Worm (Caenorhabditis elegans) whole organism, young adult: ENCODE results near the gene rfth-1.
A peak's percentile ranks its signal among the peaks of the same experiment; 100 is the strongest.

ENCODE experiments used
- B0336.3 ChIP-seq: fragments of 200-800 bp; sonication (Bioruptor generic); IDR thresholded peaks from 2 replicates; pipeline ENCODE4 v1.3.6; 2022; ENCODE audit warnings: missing genetic modification characterization, missing compliant biosample characterization
- C06A6.2 ChIP-seq: fragments of 200-800 bp; sonication (Bioruptor generic); conservative IDR thresholded peaks from 2 replicates; pipeline ENCODE4 v1.3.6; 2022; ENCODE audit warnings: missing genetic modification characterization, missing compliant biosample characterization
- F22D6.2 ChIP-seq: sonication (generic microtip); optimal IDR thresholded peaks from 2 replicates; lab custom pipeline; 2016; ENCODE audit warnings: mild to moderate bottlenecking, missing genetic modification characterization, missing compliant biosample characterization
- F33H1.4 ChIP-seq: fragments of 200-800 bp; sonication (Bioruptor generic); IDR thresholded peaks from 2 replicates; pipeline ENCODE4 v1.3.6; 2022; ENCODE audit warnings: missing genetic modification reagents, missing genetic modification characterization, missing compliant biosample characterization
- F37B4.10 ChIP-seq: fragments of 200-800 bp; sonication (Bioruptor generic); IDR thresholded peaks from 2 replicates; pipeline ENCODE4 v1.3.6; 2022; ENCODE audit warnings: missing genetic modification characterization, missing compliant biosample characterization
- F49E8.2 ChIP-seq: sonication (generic microtip); optimal IDR thresholded peaks from 3 replicates; lab custom pipeline; 2017; ENCODE audit warnings: missing genetic modification characterization, mild to moderate bottlenecking, missing compliant biosample characterization, antibody characterized with exemption, moderate library complexity; ENCODE audit not compliant: insufficient read depth
- F55B11.4 ChIP-seq: sonication (generic microtip); optimal IDR thresholded peaks from 2 replicates; lab custom pipeline; 2016; ENCODE audit warnings: missing compliant biosample characterization, missing genetic modification characterization, borderline replicate concordance; ENCODE audit not compliant: insufficient read depth
- K11D2.4 ChIP-seq: fragments of 200-800 bp; sonication (Bioruptor generic); IDR thresholded peaks from 2 replicates; pipeline ENCODE4 v1.3.6; 2022; ENCODE audit warnings: missing genetic modification reagents, missing genetic modification characterization, missing compliant biosample characterization
- Y53F4B.3 ChIP-seq: fragments of 200-800 bp; sonication (Bioruptor generic); IDR thresholded peaks from 2 replicates; pipeline ENCODE4 v1.3.6; 2022; ENCODE audit warnings: missing genetic modification reagents, missing genetic modification characterization, missing compliant biosample characterization
- athp-1 ChIP-seq: sonication (generic microtip); optimal IDR thresholded peaks from 2 replicates; lab custom pipeline; 2017; ENCODE audit warnings: mild to moderate bottlenecking, missing genetic modification characterization, missing compliant biosample characterization
- attf-3 ChIP-seq: fragments of 200-800 bp; sonication (Bioruptor generic); conservative IDR thresholded peaks from 2 replicates; pipeline ENCODE4 v1.3.6; 2022; ENCODE audit warnings: missing genetic modification reagents, missing genetic modification characterization, missing compliant biosample characterization
- attf-6 ChIP-seq: fragments of 200-800 bp; sonication (Bioruptor generic); IDR thresholded peaks from 2 replicates; pipeline ENCODE4 v1.3.6; 2022; ENCODE audit warnings: missing genetic modification reagents, missing genetic modification characterization, missing compliant biosample characterization
- bed-1 ChIP-seq: fragments of 200-800 bp; sonication (Bioruptor generic); IDR thresholded peaks from 2 replicates; pipeline ENCODE4 v1.3.6; 2022; ENCODE audit warnings: missing genetic modification reagents, missing genetic modification characterization, missing compliant biosample characterization
- cebp-2 ChIP-seq: fragments of 200-800 bp; sonication (Bioruptor generic); IDR thresholded peaks from 2 replicates; pipeline ENCODE4 v1.3.6; 2022; ENCODE audit warnings: missing genetic modification characterization, missing compliant biosample characterization
- ceh-58 ChIP-seq: fragments of 200-800 bp; sonication (Bioruptor generic); IDR thresholded peaks from 2 replicates; pipeline ENCODE4 v1.3.6; 2022; ENCODE audit warnings: missing genetic modification characterization, missing compliant biosample characterization
- chd-7 ChIP-seq: sonication (generic microtip); optimal IDR thresholded peaks from 2 replicates; lab custom pipeline; 2016; ENCODE audit warnings: mild to moderate bottlenecking, missing genetic modification characterization, moderate library complexity, missing compliant biosample characterization
- dpff-1 ChIP-seq: sonication (generic microtip); optimal IDR thresholded peaks from 2 replicates; lab custom pipeline; 2017; ENCODE audit warnings: mild to moderate bottlenecking, missing genetic modification characterization, missing compliant biosample characterization
- egl-44 ChIP-seq: fragments of 200-800 bp; sonication (Bioruptor generic); IDR thresholded peaks from 2 replicates; pipeline ENCODE4 v1.3.6; 2022; ENCODE audit warnings: missing genetic modification reagents, missing genetic modification characterization, missing compliant biosample characterization
- egrh-3 ChIP-seq: fragments of 200-800 bp; sonication (Bioruptor generic); IDR thresholded peaks from 2 replicates; pipeline ENCODE4 v1.3.6; 2022; ENCODE audit warnings: missing genetic modification reagents, missing genetic modification characterization, missing compliant biosample characterization
- ets-4 ChIP-seq: fragments of 200-800 bp; sonication (Bioruptor generic); optimal IDR thresholded peaks from 2 replicates; lab custom pipeline; 2018; ENCODE audit warnings: mild to moderate bottlenecking, missing genetic modification characterization, missing compliant biosample characterization
- hlh-26 ChIP-seq: fragments of 200-800 bp; sonication (Bioruptor generic); conservative IDR thresholded peaks from 2 replicates; pipeline ENCODE4 v1.3.6; 2022; ENCODE audit warnings: missing genetic modification reagents, missing genetic modification characterization, missing compliant biosample characterization
- hmg-1.2 ChIP-seq: fragments of 200-800 bp; sonication (Bioruptor generic); IDR thresholded peaks from 2 replicates; pipeline ENCODE4 v1.3.6; 2022; ENCODE audit warnings: missing genetic modification reagents, missing genetic modification characterization, missing compliant biosample characterization
- hrde-1 ChIP-seq: sonication (generic microtip); optimal IDR thresholded peaks from 2 replicates; lab custom pipeline; 2016; ENCODE audit warnings: missing genetic modification characterization, mild to moderate bottlenecking, missing compliant biosample characterization, moderate library complexity, missing genotype, missing genetic modification reagents, borderline replicate concordance
- hsf-1 ChIP-seq: fragments of 200-800 bp; sonication (Bioruptor generic); IDR thresholded peaks from 2 replicates; pipeline ENCODE4 v1.3.6; 2022; ENCODE audit warnings: missing genetic modification reagents, missing genetic modification characterization, missing compliant biosample characterization
- lag-1 ChIP-seq: fragments of 200-800 bp; sonication (Bioruptor generic); IDR thresholded peaks from 2 replicates; pipeline ENCODE4 v1.3.6; 2022; ENCODE audit warnings: missing genetic modification reagents, missing genetic modification characterization, missing compliant biosample characterization
- let-607 ChIP-seq, 2 experiments: fragments of 200-800 bp in 1 of 2; sonication (Bioruptor generic) in 1 of 2; sonication (generic microtip) in 1 of 2; optimal IDR thresholded peaks; 2 replicates each; lab custom pipeline; 2016 to 2018; ENCODE audit warnings: mild to moderate bottlenecking in 2 of 2, missing compliant biosample characterization in 2 of 2, missing genetic modification characterization in 2 of 2, moderate library complexity in 2 of 2, missing genotype in 1 of 2
- lin-35 ChIP-seq, 3 experiments: fragments of 150-350 bp in 2 of 3; sonication (generic microtip) in 1 of 3; optimal IDR thresholded peaks; 2 replicates each; lab custom pipeline; 2014 to 2018; ENCODE audit warnings: missing biosample characterization in 3 of 3, missing genetic modification characterization in 3 of 3, missing genetic modification reagents in 3 of 3
- mxl-1 ChIP-seq: sonication (generic microtip); optimal IDR thresholded peaks from 2 replicates; lab custom pipeline; 2016; ENCODE audit warnings: missing genetic modification characterization, missing compliant biosample characterization
- nfya-1 ChIP-seq: sonication (generic microtip); optimal IDR thresholded peaks from 2 replicates; lab custom pipeline; 2017; ENCODE audit warnings: antibody characterized with exemption, missing compliant biosample characterization, missing genetic modification characterization, borderline replicate concordance; ENCODE audit not compliant: insufficient read depth
- nfyb-1 ChIP-seq: fragments of 200-800 bp; sonication (Bioruptor generic); IDR thresholded peaks from 2 replicates; pipeline ENCODE4 v1.3.6; 2022; ENCODE audit warnings: missing genetic modification reagents, missing genetic modification characterization, missing compliant biosample characterization
- nhr-120 ChIP-seq: fragments of 200-800 bp; sonication (Bioruptor generic); IDR thresholded peaks from 2 replicates; pipeline ENCODE4 v1.3.6; 2022; ENCODE audit warnings: missing genetic modification characterization, missing compliant biosample characterization
- nhr-179 ChIP-seq: sonication (generic microtip); optimal IDR thresholded peaks from 2 replicates; lab custom pipeline; 2016; ENCODE audit warnings: mild to moderate bottlenecking, missing genetic modification characterization, missing compliant biosample characterization
- nhr-27 ChIP-seq: fragments of 200-800 bp; sonication (Bioruptor generic); optimal IDR thresholded peaks from 2 replicates; lab custom pipeline; 2018; ENCODE audit warnings: mild to moderate bottlenecking, missing genetic modification characterization, moderate library complexity, missing compliant biosample characterization
- nhr-80 ChIP-seq: sonication (generic microtip); optimal IDR thresholded peaks from 2 replicates; lab custom pipeline; 2016; ENCODE audit warnings: missing genetic modification characterization, missing compliant biosample characterization
- nhr-90 ChIP-seq: sonication (generic microtip); optimal IDR thresholded peaks from 2 replicates; lab custom pipeline; 2016; ENCODE audit warnings: missing genotype, mild to moderate bottlenecking, missing genetic modification characterization, missing compliant biosample characterization
- pha-4 ChIP-seq: fragments of 150-350 bp; sonication (generic microtip); optimal IDR thresholded peaks from 2 replicates; lab custom pipeline; 2014; ENCODE audit warnings: missing biosample characterization, missing genetic modification reagents, missing genetic modification characterization
- rcor-1 ChIP-seq: fragments of 200-800 bp; sonication (Bioruptor generic); IDR thresholded peaks from 2 replicates; pipeline ENCODE4 v1.3.6; 2022; ENCODE audit warnings: missing genetic modification reagents, missing genetic modification characterization, missing compliant biosample characterization
- snpc-1.1 ChIP-seq: sonication (generic microtip); optimal IDR thresholded peaks from 2 replicates; lab custom pipeline; 2017; ENCODE audit warnings: missing genetic modification characterization, mild to moderate bottlenecking, missing compliant biosample characterization, antibody characterized with exemption, moderate library complexity, missing genotype, missing genetic modification reagents; ENCODE audit not compliant: insufficient read depth
- tbp1 ChIP-seq: fragments of 200-800 bp; sonication (Bioruptor generic); optimal IDR thresholded peaks from 2 replicates; lab custom pipeline; 2018; ENCODE audit warnings: mild to moderate bottlenecking, missing genetic modification characterization, missing compliant biosample characterization
- tbx-9 ChIP-seq: sonication (generic microtip); optimal IDR thresholded peaks from 2 replicates; lab custom pipeline; 2016; ENCODE audit warnings: borderline replicate concordance, missing genetic modification characterization, inconsistent platforms, missing compliant biosample characterization
- tlf-1 ChIP-seq: fragments of 200-800 bp; sonication (Bioruptor generic); optimal IDR thresholded peaks from 2 replicates; lab custom pipeline; 2018; ENCODE audit warnings: mild to moderate bottlenecking, missing genetic modification characterization, missing compliant biosample characterization
- ztf-22 ChIP-seq: fragments of 200-800 bp; sonication (Bioruptor generic); optimal IDR thresholded peaks from 2 replicates; lab custom pipeline; 2018; ENCODE audit warnings: mild to moderate bottlenecking, missing genetic modification characterization, moderate library complexity, missing compliant biosample characterization
- ztf-25 ChIP-seq: fragments of 200-800 bp; sonication (Bioruptor generic); IDR thresholded peaks from 2 replicates; pipeline ENCODE4 v1.3.6; 2022; ENCODE audit warnings: missing genetic modification reagents, missing genetic modification characterization, missing compliant biosample characterization
- ztf-3 ChIP-seq: fragments of 200-800 bp; sonication (Bioruptor generic); optimal IDR thresholded peaks from 2 replicates; lab custom pipeline; 2018; ENCODE audit warnings: mild to moderate bottlenecking, missing genetic modification characterization, missing compliant biosample characterization

rfth-1 gene

DNA sequence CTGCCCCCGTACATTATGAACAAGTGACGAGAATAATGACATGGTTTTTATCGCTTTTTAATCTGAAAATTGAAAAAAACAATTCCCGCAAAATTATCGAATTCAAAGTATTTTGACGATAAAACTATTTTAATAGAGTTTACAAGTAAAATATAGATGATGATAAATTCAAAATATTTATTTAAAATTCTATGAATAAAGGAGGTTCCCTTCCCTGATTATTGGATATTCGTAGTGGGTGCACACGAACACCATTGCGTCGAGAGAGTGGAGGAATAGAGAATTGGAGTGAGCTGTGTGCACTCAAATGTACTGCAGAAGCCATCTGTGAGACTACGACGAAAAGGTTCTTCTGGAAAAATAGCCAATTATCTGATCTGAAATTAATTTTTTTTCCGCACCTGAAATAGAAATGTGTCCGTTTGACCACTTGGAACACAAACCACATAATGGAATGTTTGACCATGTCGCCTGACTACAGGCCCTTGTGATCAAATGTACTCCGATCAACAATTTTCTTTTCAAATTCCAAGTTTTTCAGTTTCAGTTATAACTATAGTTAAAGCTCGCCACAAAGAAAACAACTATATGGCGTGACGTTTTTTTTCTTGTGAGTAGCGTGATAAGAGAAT lies at the start of gene rfth-1, which contains the start of gene ZK180.8 (continued):
- TF ChIP-seq lag-1 (no peak), F22D6.2 (tag; lab: Kevin White, UChicago) (no peak), pha-4 (tag; lab: Kevin White, UChicago) (no peak), chd-7 (tag; lab: Kevin White, UChicago) (peak; percentile 28), nfyb-1 (GFP tag; lab: Robert Waterston, UW) (peak; percentile 47; the same call in 1 of the 2 replicates), nhr-90 (no peak), attf-3 (GFP tag; lab: Robert Waterston, UW) (0 out of 2 replicates have a peak, but pooled peaks have one; percentile 10), egrh-3 (GFP tag; lab: Robert Waterston, UW) (no peak), hrde-1 (tag; lab: Kevin White, UChicago) (no peak), ztf-25 (GFP tag; lab: Robert Waterston, UW) (no peak), tlf-1 (no peak), nhr-179 (no peak), egl-44 (GFP tag; lab: Robert Waterston, UW) (no peak), let-607 (tag; optimal IDR thresholded peaks at IDR 0.05; lab: Kevin White, UChicago) (no peak), cebp-2 (GFP tag; lab: Robert Waterston, UW) (no peak), Y53F4B.3 (no peak), lin-35 (GFP tag; optimal IDR thresholded peaks at IDR 0.05; lab: Kevin White, UChicago) (peak in 1 of 3 experiments; percentile 17), snpc-1.1 (tag; lab: Kevin White, UChicago) (no peak), C06A6.2 (GFP tag; lab: Robert Waterston, UW) (no peak), ceh-58 (GFP tag; lab: Robert Waterston, UW) (no peak), hmg-1.2 (GFP tag; lab: Robert Waterston, UW) (peak; percentile 39), F33H1.4 (GFP tag; lab: Robert Waterston, UW) (no peak), tbx-9 (no peak), hsf-1 (GFP tag; lab: Robert Waterston, UW) (0 out of 2 replicates have a peak, but pooled peaks have one; percentile 31), bed-1 (GFP tag; lab: Robert Waterston, UW) (no peak), rcor-1 (no peak), ztf-3 (GFP tag; lab: Kevin White, UChicago) (no peak), hlh-26 (no peak), mxl-1 (tag; lab: Kevin White, UChicago) (no peak), athp-1 (tag; lab: Kevin White, UChicago) (no peak)

DNA sequence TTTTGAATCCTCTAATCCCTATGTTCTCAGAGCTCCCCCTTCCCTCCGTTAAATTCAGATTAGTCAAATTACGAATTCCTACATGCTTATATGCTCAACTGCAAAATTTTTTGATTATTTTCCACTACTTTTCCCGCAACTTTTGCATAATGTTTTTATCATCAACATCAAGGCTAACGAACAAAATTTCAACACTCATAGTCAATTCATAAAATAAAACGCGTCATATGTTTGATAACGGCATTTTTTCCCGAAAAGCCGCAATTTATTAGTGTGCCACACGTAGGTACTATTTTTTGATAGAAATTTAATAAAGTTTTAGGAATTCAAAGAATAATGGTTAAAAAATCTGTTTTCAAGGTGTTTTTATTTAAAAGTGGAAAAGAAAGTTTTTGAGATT lies 48.1 kb upstream of the rfth-1 start:
- TF ChIP-seq K11D2.4 (GFP tag; lab: Robert Waterston, UW) (no peak), let-607 (tag; optimal IDR thresholded peaks at IDR 0.05; lab: Kevin White, UChicago) (no peak), nhr-80 (tag; lab: Kevin White, UChicago) (peak; percentile 33)

DNA sequence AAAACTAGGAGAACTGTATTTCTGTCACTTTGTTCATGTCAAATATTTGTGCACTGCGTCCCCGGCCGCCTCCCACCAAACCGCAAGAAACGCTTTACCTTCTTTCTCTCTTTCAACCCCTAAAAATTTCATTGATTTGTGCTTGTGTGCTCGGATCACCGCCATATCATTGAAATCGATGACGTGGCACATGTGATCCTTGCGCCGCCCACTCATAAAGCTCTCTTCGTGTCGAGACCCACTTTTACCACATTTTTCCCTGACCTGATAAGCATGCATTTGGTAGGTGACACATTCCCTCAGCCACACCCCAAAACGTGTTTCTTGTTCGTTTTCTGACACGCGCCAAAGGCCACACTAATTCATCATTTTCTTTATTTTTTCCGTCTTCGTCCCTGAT lies 46.6 kb upstream of the rfth-1 start:
- no peak for TF ChIP-seq F37B4.10 (GFP tag; lab: Robert Waterston, UW)
- TF ChIP-seq nhr-80 (tag; lab: Kevin White, UChicago), result peak; percentile 93
- no peak for TF ChIP-seq ztf-25 (GFP tag; lab: Robert Waterston, UW)
- no peak for TF ChIP-seq egrh-3 (GFP tag; lab: Robert Waterston, UW)
- peak; percentile 26 for TF ChIP-seq nhr-90
- no peak for TF ChIP-seq tbx-9
- no peak for TF ChIP-seq dpff-1 (tag; lab: Kevin White, UChicago)
- no peak for TF ChIP-seq nhr-120 (GFP tag; lab: Robert Waterston, UW)
- no peak for TF ChIP-seq ztf-22
- no peak for TF ChIP-seq nfya-1 (tag; lab: Kevin White, UChicago)
- TF ChIP-seq attf-6 (GFP tag; lab: Robert Waterston, UW), result no peak
- no peak for TF ChIP-seq tbp1 (GFP tag; lab: Kevin White, UChicago)
- TF ChIP-seq ets-4 (GFP tag; lab: Kevin White, UChicago), result no peak
- no peak for TF ChIP-seq nhr-27 (tag; lab: Kevin White, UChicago)
- no peak for TF ChIP-seq F49E8.2 (tag; lab: Kevin White, UChicago)
- TF ChIP-seq B0336.3 (GFP tag; lab: Robert Waterston, UW), result peak; percentile 35; the same call in 1 of the 2 replicates
- no peak for TF ChIP-seq F55B11.4 (tag; lab: Kevin White, UChicago)
